Worm (Caenorhabditis elegans) whole organism, mixed stage, embryonic: Measurements from ENCODE around the gene F28A12.3.

Experiments used
- nhr-12 ChIP-seq: fragments of 150-350 bp; optimal IDR thresholded peaks from 2 replicates; lab custom pipeline; 2014; ENCODE audit warnings: missing biosample characterization, missing genetic modification characterization
- unc-62 ChIP-seq: fragments of 150-350 bp; optimal IDR thresholded peaks from 2 replicates; lab custom pipeline; 2014; ENCODE audit warnings: missing biosample characterization, missing genetic modification reagents, missing genetic modification characterization

- TF ChIP-seq unc-62 = no peak
- no peak for TF ChIP-seq nhr-12 (tag; lab: Kevin White, UChicago)
Observed at ce11 chrV:8665765-8666164, 24.6 kb upstream of the F28A12.3 start, which contains the start of gene ZC190.4.
